Fruit fly (Drosophila melanogaster): ENCODE data around the gene inaF-A.

Gene inaF-A

DNA sequence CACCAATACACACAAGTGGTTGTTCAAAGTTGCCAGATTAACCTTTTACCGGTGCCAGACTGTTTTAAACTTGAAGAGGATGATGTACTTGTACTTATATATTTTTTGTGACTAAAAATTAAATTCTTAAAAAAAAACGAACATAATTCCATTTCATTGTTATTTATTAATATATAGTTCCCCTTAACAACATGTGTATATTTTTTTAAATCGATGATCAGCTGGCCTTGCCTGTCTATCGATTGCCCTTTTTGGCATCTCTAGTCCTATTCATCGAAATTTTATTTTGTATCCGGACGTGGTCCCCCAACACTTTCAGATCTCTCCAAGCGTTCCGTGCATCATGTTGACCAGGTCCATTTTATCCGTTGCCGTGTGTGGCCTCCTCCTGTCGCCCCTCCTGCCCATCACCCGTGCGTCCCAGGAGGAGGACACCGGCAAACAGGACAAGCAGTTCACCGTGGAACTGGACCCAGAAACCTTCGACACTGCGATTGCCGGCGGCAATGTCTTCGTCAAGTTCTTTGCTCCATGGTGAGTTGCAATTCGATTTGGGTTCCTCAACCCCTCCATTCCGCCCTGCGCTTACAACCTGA lies 16.9 kb downstream of the inaF-A start, which contains the start of gene prtp:
TSS of gene prtp (plus strand) at position 26 of the 596 bp plus-strand sequence.
- TF ChIP-seq CG2889 (GFP tag; IDR thresholded peaks at IDR 0.05) (no peak), danr (GFP tag; IDR thresholded peaks at IDR 0.05) (no peak), Mes4 (GFP tag; optimal IDR thresholded peaks at IDR 0.05) (no peak), CG7745 (tag; optimal IDR thresholded peaks at IDR 0.05) (no peak), CG16813 (GFP tag; IDR thresholded peaks at IDR 0.05; ENCODE audit: partially characterized antibody) (peak; percentile 40), wor (GFP tag; IDR thresholded peaks at IDR 0.05) (no peak), CG2712 (tag; optimal IDR thresholded peaks at IDR 0.05) (peak; percentile 27), luna (GFP tag; optimal IDR thresholded peaks at IDR 0.05) (no peak), Scr (GFP tag; IDR thresholded peaks at IDR 0.05; ENCODE audit: partially characterized antibody) (peak; percentile 69), ssp (GFP tag; IDR thresholded peaks at IDR 0.05) (0 out of 2 replicates have a peak, but pooled peaks have one; percentile 19), gce (GFP tag; IDR thresholded peaks at IDR 0.05) (no peak), CG5180 (GFP tag; optimal IDR thresholded peaks at IDR 0.05) (no peak), Bteb2 (GFP tag; optimal IDR thresholded peaks at IDR 0.05) (no peak), CG17912 (GFP tag; optimal IDR thresholded peaks at IDR 0.05) (no peak), Hmr (GFP tag; optimal IDR thresholded peaks at IDR 0.05) (peak; percentile 14), Sox102F (GFP tag; optimal IDR thresholded peaks at IDR 0.05) (peak; percentile 18), CG1792 (GFP tag; optimal IDR thresholded peaks at IDR 0.05) (no peak), Taf1 (GFP tag; IDR thresholded peaks at IDR 0.05) (no peak), lov (optimal IDR thresholded peaks at IDR 0.05) (no peak), lov (GFP tag; IDR thresholded peaks at IDR 0.05) (no peak), CG12391 (tag; optimal IDR thresholded peaks at IDR 0.05) (peak; percentile 71), ftz-f1 (GFP tag; optimal IDR thresholded peaks at IDR 0.05) (no peak), B-H1 (GFP tag; IDR thresholded peaks at IDR 0.05) (no peak), amos (GFP tag; IDR thresholded peaks at IDR 0.05; ENCODE audit: partially characterized antibody) (peak; percentile 21; the same call in 1 of the 2 replicates), Fer1 (GFP tag; optimal IDR thresholded peaks at IDR 0.05) (no peak), ac (GFP tag; optimal IDR thresholded peaks at IDR 0.05) (no peak), Xrp1 (GFP tag; IDR thresholded peaks at IDR 0.05) (peak; percentile 43; the same call in 1 of the 2 replicates), D (optimal IDR thresholded peaks at IDR 0.05) (no peak), D (GFP tag; optimal IDR thresholded peaks at IDR 0.05) (no peak), CG13775 (GFP tag; optimal IDR thresholded peaks at IDR 0.05) (no peak), Oaz (GFP tag; IDR thresholded peaks at IDR 0.05) (no peak), stwl (tag; optimal IDR thresholded peaks at IDR 0.05) (peak; percentile 57), CG17186 (GFP tag; optimal IDR thresholded peaks at IDR 0.05) (no peak), CG34224 (GFP tag; IDR thresholded peaks at IDR 0.05; ENCODE audit: partially characterized antibody) (no peak), ken (GFP tag; IDR thresholded peaks at IDR 0.05) (peak; percentile 55; the same call in 1 of the 3 replicates), Six4 (GFP tag; optimal IDR thresholded peaks at IDR 0.05) (peak; percentile 10), CG17829 (tag; optimal IDR thresholded peaks at IDR 0.05) (no peak), CG7271 (tag; optimal IDR thresholded peaks at IDR 0.05) (peak; percentile 33), slbo (GFP tag; IDR thresholded peaks at IDR 0.05) (0 out of 2 replicates have a peak, but pooled peaks have one; percentile 3), bowl (GFP tag; IDR thresholded peaks at IDR 0.05) (no peak), zf30C (GFP tag; optimal IDR thresholded peaks at IDR 0.05) (no peak), caup (GFP tag; optimal IDR thresholded peaks at IDR 0.05; ENCODE audit: severe bottlenecking) (no peak), tap (tag; optimal IDR thresholded peaks at IDR 0.05) (no peak), bsh (GFP tag; optimal IDR thresholded peaks at IDR 0.05) (peak in 1 of 2 experiments; percentile 21), mld (GFP tag; IDR thresholded peaks at IDR 0.05; ENCODE audit: partially characterized antibody) (0 out of 3 replicates have a peak, but pooled peaks have one; percentile 21), CG11085 (GFP tag; IDR thresholded peaks at IDR 0.05) (no peak), CG1529 (GFP tag; optimal IDR thresholded peaks at IDR 0.05) (no peak), C15 (GFP tag; IDR thresholded peaks at IDR 0.05) (no peak), Fer2 (tag; optimal IDR thresholded peaks at IDR 0.05) (no peak), cato (GFP tag; optimal IDR thresholded peaks at IDR 0.05; ENCODE audit: borderline replicate concordance) (no peak)

Measured in whole organism, embryonic.